Worm (Caenorhabditis elegans) whole organism, early embryonic: ENCODE measurements around the gene duo-1.

Experiments
- B0310.2 ChIP-seq: sonication (generic microtip); optimal IDR thresholded peaks from 2 replicates; lab custom pipeline; 2016; ENCODE audit warnings: mild to moderate bottlenecking, missing genetic modification characterization, missing compliant biosample characterization
- F13C5.2 ChIP-seq: sonication (generic microtip); optimal IDR thresholded peaks from 2 replicates; lab custom pipeline; 2017; ENCODE audit warnings: mild to moderate bottlenecking, missing genetic modification characterization, inconsistent platforms, missing compliant biosample characterization
- aly-1 ChIP-seq: sonication (generic microtip); optimal IDR thresholded peaks from 2 replicates; lab custom pipeline; 2016; ENCODE audit warnings: missing genetic modification characterization, missing compliant biosample characterization
- ama-1 ChIP-seq: fragments of 150-350 bp; optimal IDR thresholded peaks from 2 replicates; lab custom pipeline; 2014
- ceh-13 ChIP-seq: fragments of 200-800 bp; sonication (Bioruptor generic); optimal IDR thresholded peaks from 2 replicates; lab custom pipeline; 2018; ENCODE audit warnings: mild to moderate bottlenecking, missing genetic modification characterization, missing compliant biosample characterization
- ceh-36 ChIP-seq: sonication (generic microtip); optimal IDR thresholded peaks from 2 replicates; lab custom pipeline; 2016; ENCODE audit warnings: missing genetic modification characterization, inconsistent platforms, missing compliant biosample characterization
- ets-7 ChIP-seq: sonication (generic microtip); optimal IDR thresholded peaks from 2 replicates; lab custom pipeline; 2016; ENCODE audit warnings: missing genotype, missing genetic modification characterization, missing compliant biosample characterization
- flt-1 ChIP-seq: fragments of 200-800 bp; sonication (Bioruptor generic); IDR thresholded peaks from 2 replicates; pipeline ENCODE4 v1.3.6; 2022; ENCODE audit warnings: missing genetic modification characterization, missing compliant biosample characterization
- hmbx-1 ChIP-seq: sonication (generic microtip); optimal IDR thresholded peaks from 2 replicates; lab custom pipeline; 2016; ENCODE audit warnings: mild to moderate bottlenecking, missing genetic modification characterization, missing compliant biosample characterization
- hmg-4 ChIP-seq: fragments of 200-800 bp; sonication (Bioruptor generic); optimal IDR thresholded peaks from 2 replicates; lab custom pipeline; 2018; ENCODE audit warnings: mild to moderate bottlenecking, missing genetic modification characterization, missing compliant biosample characterization
- hnd-1 ChIP-seq: sonication (generic microtip); optimal IDR thresholded peaks from 2 replicates; lab custom pipeline; 2016; ENCODE audit warnings: missing genetic modification characterization, missing compliant biosample characterization
- pes-1 ChIP-seq: fragments of 200-800 bp; sonication (Bioruptor generic); IDR thresholded peaks from 2 replicates; pipeline ENCODE4 v1.3.6; 2022; ENCODE audit warnings: missing genetic modification reagents, missing genetic modification characterization, missing compliant biosample characterization
- scrt-1 ChIP-seq: fragments of 200-800 bp; sonication (Bioruptor generic); IDR thresholded peaks from 2 replicates; pipeline ENCODE4 v1.3.6; 2022; ENCODE audit warnings: missing genetic modification characterization, missing compliant biosample characterization
- sea-1 ChIP-seq: fragments of 200-800 bp; sonication (Bioruptor generic); conservative IDR thresholded peaks from 2 replicates; pipeline ENCODE4 v1.3.6; 2022; ENCODE audit warnings: missing genetic modification characterization, missing compliant biosample characterization
- tbx-11 ChIP-seq: fragments of 200-800 bp; sonication (Bioruptor generic); IDR thresholded peaks from 2 replicates; pipeline ENCODE4 v1.3.6; 2022; ENCODE audit warnings: missing genetic modification characterization, missing compliant biosample characterization
- tbx-37 ChIP-seq: fragments of 200-800 bp; sonication (Bioruptor generic); conservative IDR thresholded peaks from 2 replicates; pipeline ENCODE4 v1.3.6; 2022; ENCODE audit warnings: missing genetic modification reagents, missing genetic modification characterization, missing compliant biosample characterization
- tra-4 ChIP-seq: sonication (generic microtip); optimal IDR thresholded peaks from 2 replicates; lab custom pipeline; 2017; ENCODE audit warnings: missing genetic modification characterization, missing compliant biosample characterization

The duo-1 gene

DNA sequence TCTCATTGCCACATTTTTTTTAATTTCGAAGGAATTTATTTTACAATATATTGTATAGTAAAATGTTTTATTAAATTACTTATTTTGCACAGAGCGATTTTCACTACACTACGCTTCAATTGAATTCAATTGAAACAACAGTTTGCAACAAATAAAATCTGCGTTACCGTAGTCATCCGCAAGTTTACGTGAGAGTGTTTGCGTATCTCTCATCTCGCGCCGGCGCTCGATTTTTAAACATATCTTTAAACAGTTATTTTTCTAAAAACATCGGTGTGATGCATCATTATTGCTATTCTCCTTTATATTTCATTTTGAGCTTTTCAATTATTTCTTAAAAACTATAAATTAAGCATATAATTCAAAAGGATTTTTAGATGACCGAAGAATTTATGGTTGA is at the start of gene duo-1:
Gene duo-1 (plus strand): TSS at position 371 of the 400 bp plus-strand sequence.
- no peak for TF ChIP-seq hmbx-1 (tag; lab: Kevin White, UChicago)
- no peak for TF ChIP-seq flt-1 (GFP tag; lab: Robert Waterston, UW)
- TF ChIP-seq tra-4 (tag; lab: Kevin White, UChicago), result no peak
- no peak for TF ChIP-seq tbx-11 (GFP tag; lab: Robert Waterston, UW)
- TF ChIP-seq hnd-1, result no peak
- no peak for TF ChIP-seq ama-1 (lab: Kevin White, UChicago)
- TF ChIP-seq pes-1, result no peak
- TF ChIP-seq scrt-1, result no peak
- TF ChIP-seq aly-1 (tag; lab: Kevin White, UChicago), result no peak
- TF ChIP-seq sea-1 (GFP tag; lab: Robert Waterston, UW), result no peak

DNA sequence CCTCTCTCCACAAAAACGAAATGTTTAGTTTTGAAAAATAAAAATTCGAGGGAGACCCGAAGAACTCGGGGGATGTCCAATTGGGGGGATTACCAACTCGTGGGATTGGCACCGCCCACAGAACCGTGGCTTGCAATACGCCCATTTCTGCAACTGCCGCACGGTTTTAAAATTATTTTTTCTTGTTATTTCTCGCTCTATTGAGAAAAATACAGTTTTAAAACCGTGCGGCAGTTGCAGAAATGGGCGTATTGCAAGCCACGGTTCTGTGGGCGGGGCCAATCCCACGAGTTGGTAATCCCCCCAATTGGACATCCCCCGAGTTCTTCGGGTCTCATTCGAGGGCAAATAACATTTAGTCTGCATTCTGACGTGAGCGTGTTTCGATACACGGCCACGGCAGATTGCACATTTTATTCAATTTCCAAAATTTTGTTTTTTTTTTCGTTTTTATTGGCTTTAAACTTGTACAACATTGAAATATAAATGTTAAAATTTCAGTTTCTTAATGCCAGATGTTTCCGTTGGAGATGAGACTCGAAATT is 49.5 kb upstream of the duo-1 start, which contains the start of the genes C55A6.1 and C55A6.10:
Gene C55A6.1 (minus strand): TSS at position 116 of the 545 bp plus-strand sequence.
Gene C55A6.10 (plus strand): TSS at position 495 of the 545 bp plus-strand sequence.
- TF ChIP-seq tbx-11 (GFP tag; lab: Robert Waterston, UW) (peak; percentile 62; the same call in 1 of the 2 replicates), ets-7 (tag; lab: Kevin White, UChicago) (peak; percentile 15), sea-1 (GFP tag; lab: Robert Waterston, UW) (peak; percentile 57; the same call in 1 of the 2 replicates), scrt-1 (0 out of 2 replicates have a peak, but pooled peaks have one; percentile 53)

DNA sequence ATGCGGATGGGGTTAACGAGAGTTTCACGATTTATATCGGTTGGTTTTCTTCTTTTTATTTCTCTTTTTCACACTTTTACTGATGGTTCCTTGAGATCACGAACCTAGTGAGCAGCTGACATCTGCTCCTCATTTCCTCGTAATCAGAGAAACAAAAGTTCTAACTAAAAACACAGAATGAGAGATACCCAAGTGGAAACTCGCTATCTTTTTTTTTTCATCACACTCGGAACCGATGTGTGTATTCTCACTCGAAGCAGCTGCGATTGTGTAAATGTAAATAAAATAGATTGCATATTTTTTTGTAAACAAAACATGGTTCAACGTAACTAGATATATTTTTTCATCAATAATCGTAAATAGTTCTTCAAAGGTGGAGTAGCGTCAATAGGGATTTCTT is 48.1 kb upstream of the duo-1 start:
- TF ChIP-seq tbx-37 (no peak), sea-1 (GFP tag; lab: Robert Waterston, UW) (no peak), tbx-11 (GFP tag; lab: Robert Waterston, UW) (no peak), aly-1 (tag; lab: Kevin White, UChicago) (no peak), flt-1 (GFP tag; lab: Robert Waterston, UW) (no peak), scrt-1 (no peak)

DNA sequence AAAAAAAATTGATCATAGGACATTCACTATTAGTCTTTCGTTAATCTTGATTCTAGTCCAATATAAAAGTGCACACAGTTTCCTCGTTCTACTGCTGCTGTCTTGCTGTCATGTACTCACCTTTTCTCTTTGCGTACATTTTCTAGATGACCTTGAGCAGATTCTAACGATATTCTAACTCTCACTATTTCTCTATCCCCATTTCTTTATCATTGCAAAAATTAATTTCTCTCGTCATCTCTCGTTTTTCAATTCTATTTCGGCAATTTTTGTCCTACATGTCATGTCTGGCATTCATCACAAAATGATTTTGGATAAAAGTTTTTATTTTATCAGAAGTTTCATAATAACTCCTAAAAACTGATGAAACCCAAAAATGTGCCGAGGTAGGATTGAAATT is 45.7 kb upstream of the duo-1 start, which contains the start of gene ttll-5:
Gene ttll-5 (plus strand): TSS at position 288 of the 400 bp plus-strand sequence.
- TF ChIP-seq B0310.2 (tag; lab: Kevin White, UChicago) (no peak), ceh-13 (GFP tag; lab: Kevin White, UChicago) (no peak), hmbx-1 (tag; lab: Kevin White, UChicago) (no peak), hnd-1 (no peak), pes-1 (no peak)

DNA sequence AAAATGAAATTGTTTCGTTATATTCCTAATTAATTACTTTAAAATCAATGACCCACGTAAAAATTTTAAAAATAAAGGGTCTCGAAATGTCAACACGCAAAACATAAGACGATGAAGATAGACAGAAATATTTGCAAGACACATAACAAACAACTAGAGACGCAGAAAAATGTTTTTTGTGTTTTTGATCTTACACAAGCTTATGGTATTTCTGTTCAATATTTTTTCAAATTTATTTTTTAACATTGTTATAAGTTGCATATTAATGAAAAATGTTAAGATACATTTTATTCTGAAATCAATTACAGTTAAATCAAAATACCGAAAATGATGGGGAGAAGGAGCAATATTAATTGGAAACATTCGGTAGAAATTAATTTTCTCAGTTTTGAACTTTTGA is 41.0 kb upstream of the duo-1 start, which contains the start of gene C55A6.3:
Gene C55A6.3 (minus strand): TSS at position 101 of the 400 bp plus-strand sequence.
- TF ChIP-seq hmbx-1 (tag; lab: Kevin White, UChicago) (no peak), ets-7 (tag; lab: Kevin White, UChicago) (no peak), tbx-11 (GFP tag; lab: Robert Waterston, UW) (no peak), B0310.2 (tag; lab: Kevin White, UChicago) (no peak), ceh-13 (GFP tag; lab: Kevin White, UChicago) (no peak), pes-1 (no peak), ceh-36 (tag; lab: Kevin White, UChicago) (no peak), hmg-4 (GFP tag; lab: Kevin White, UChicago) (no peak), sea-1 (GFP tag; lab: Robert Waterston, UW) (no peak), tra-4 (tag; lab: Kevin White, UChicago) (no peak), hnd-1 (no peak), aly-1 (tag; lab: Kevin White, UChicago) (no peak), flt-1 (GFP tag; lab: Robert Waterston, UW) (no peak), scrt-1 (no peak), F13C5.2 (tag; lab: Kevin White, UChicago) (no peak), tbx-37 (no peak)

DNA sequence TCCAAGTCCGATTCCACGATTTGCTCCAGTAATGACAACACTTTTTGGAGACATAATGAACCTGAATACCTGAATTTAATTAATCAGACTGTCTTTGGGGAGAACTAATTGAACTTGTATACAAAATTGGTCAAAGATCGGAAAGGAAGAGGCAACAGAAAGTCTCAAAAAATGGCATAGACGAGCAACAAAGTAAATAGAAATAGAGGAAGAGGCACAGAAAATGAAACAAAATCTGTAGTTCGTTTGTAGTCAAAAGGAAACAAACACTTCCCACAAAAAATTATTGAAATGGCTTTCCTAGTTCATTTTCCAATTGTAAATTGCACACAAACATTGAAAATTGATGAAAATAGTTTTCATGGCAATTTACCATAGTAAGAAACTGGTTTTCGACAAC is 39.8 kb upstream of the duo-1 start, which contains the start of gene C55A6.6:
Gene C55A6.6 (minus strand): TSS at position 61 of the 400 bp plus-strand sequence.
- TF ChIP-seq hmbx-1 (tag; lab: Kevin White, UChicago), result no peak

DNA sequence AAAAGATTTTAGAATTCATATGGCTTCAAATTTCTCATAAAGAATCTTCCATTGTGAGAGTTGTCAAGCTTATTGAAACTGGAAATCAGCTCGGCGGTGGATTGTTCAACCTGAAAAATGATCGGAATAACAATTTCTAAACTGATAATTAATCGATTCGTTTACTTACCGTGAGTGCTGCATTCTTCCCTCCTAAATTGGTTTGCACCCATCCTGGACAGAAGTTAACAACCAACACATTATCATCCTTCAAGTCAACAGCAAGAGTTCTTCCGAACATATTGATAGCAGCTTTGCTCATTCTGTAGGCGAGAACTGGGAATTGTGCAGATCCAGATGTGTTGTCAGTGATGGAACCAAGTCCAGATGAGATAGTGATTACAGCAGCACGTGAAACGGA is 39.3 kb upstream of the duo-1 start:
- no peak for TF ChIP-seq ama-1 (lab: Kevin White, UChicago)
- TF ChIP-seq aly-1 (tag; lab: Kevin White, UChicago), result no peak
- TF ChIP-seq hmbx-1 (tag; lab: Kevin White, UChicago), result no peak
- no peak for TF ChIP-seq hnd-1
- no peak for TF ChIP-seq F13C5.2 (tag; lab: Kevin White, UChicago)
- TF ChIP-seq B0310.2 (tag; lab: Kevin White, UChicago), result no peak
- TF ChIP-seq tra-4 (tag; lab: Kevin White, UChicago), result no peak

DNA sequence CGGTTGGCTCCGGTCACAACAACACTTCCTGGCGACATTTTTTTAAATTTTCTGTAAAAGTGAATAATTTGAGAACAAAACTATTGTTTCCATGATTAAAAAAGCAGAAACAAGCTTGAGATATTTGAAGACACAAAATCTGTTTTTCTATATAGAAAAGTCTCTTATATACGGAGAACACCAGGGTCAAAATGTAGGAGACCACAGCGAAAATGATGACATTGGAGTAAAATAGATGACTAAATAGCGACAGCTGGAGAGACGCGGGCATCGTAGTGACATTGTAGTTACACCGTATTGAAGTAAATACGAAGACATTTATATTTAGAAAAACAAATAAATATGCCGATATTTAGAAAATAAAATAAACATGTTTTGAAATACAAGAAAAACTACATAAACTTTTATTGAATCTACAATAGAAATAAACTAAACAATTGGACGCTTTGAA is 38.3 kb upstream of the duo-1 start, which contains the start of gene sdz-8:
Gene sdz-8 (minus strand): TSS at position 51 of the 451 bp plus-strand sequence.
- TF ChIP-seq flt-1 (GFP tag; lab: Robert Waterston, UW) (no peak), ama-1 (lab: Kevin White, UChicago) (no peak), ceh-13 (GFP tag; lab: Kevin White, UChicago) (no peak), scrt-1 (no peak), hmbx-1 (tag; lab: Kevin White, UChicago) (no peak), tbx-11 (GFP tag; lab: Robert Waterston, UW) (no peak), hmg-4 (GFP tag; lab: Kevin White, UChicago) (no peak), ceh-36 (tag; lab: Kevin White, UChicago) (no peak), F13C5.2 (tag; lab: Kevin White, UChicago) (no peak), aly-1 (tag; lab: Kevin White, UChicago) (no peak), ets-7 (tag; lab: Kevin White, UChicago) (no peak), pes-1 (no peak), sea-1 (GFP tag; lab: Robert Waterston, UW) (no peak), tra-4 (tag; lab: Kevin White, UChicago) (no peak)
